Worm (Caenorhabditis elegans): ENCODE measurements around the gene R07C3.3.
A peak's percentile ranks its signal among the peaks of the same experiment; 100 is the strongest.

Gene R07C3.3

ce11 chrII:938549-938948, at the start of gene R07C3.3:
R07C3.3 (plus strand) TSS chrII:938849.
- TF ChIP-seq nhr-10 (tag; optimal IDR thresholded peaks at IDR 0.05) (no peak), ceh-82 (tag; optimal IDR thresholded peaks at IDR 0.05) (no peak), daf-12 (tag; optimal IDR thresholded peaks at IDR 0.05) (no peak), nhr-48 (tag; optimal IDR thresholded peaks at IDR 0.05) (no peak), nhr-77 (tag; optimal IDR thresholded peaks at IDR 0.05) (no peak), nhr-237 (tag; optimal IDR thresholded peaks at IDR 0.05) (no peak), mxl-2 (GFP tag; conservative IDR thresholded peaks at IDR 0.05) (no peak), F10B5.3 (tag; optimal IDR thresholded peaks at IDR 0.05) (no peak), hlh-11 (tag; optimal IDR thresholded peaks at IDR 0.05) (no peak), F44E2.7 (GFP tag; IDR thresholded peaks at IDR 0.05) (no peak), nhr-102 (tag; optimal IDR thresholded peaks at IDR 0.05) (no peak), attf-4 (tag; optimal IDR thresholded peaks at IDR 0.05) (no peak), ztf-7 (tag; optimal IDR thresholded peaks at IDR 0.05) (no peak), php-3 (GFP tag; IDR thresholded peaks at IDR 0.05) (no peak), tag-97 (GFP tag; IDR thresholded peaks at IDR 0.05) (no peak)

- TF ChIP-seq duxl-1 (tag; optimal IDR thresholded peaks at IDR 0.05; ENCODE audit: poor library complexity) (no peak), vab-7 (GFP tag; IDR thresholded peaks at IDR 0.05) (no peak), nhr-28 (tag; optimal IDR thresholded peaks at IDR 0.05) (peak; percentile 58), dmd-6 (GFP tag; IDR thresholded peaks at IDR 0.05) (peak; percentile 83), dmd-8 (GFP tag; IDR thresholded peaks at IDR 0.05) (no peak), skn-1 (tag; optimal IDR thresholded peaks at IDR 0.05) (no peak), pqm-1 (tag; optimal IDR thresholded peaks at IDR 0.05) (peak; percentile 66), hlh-11 (tag; optimal IDR thresholded peaks at IDR 0.05) (peak; percentile 37), nhr-10 (tag; optimal IDR thresholded peaks at IDR 0.05) (peak; percentile 30), attf-4 (tag; optimal IDR thresholded peaks at IDR 0.05) (no peak), Y5F2A.4 (GFP tag; optimal IDR thresholded peaks at IDR 0.05) (no peak), lir-3 (tag; optimal IDR thresholded peaks at IDR 0.05) (no peak), snpc-4 (tag; optimal IDR thresholded peaks at IDR 0.05) (no peak), hlh-30 (tag; optimal IDR thresholded peaks at IDR 0.05; ENCODE audit: insufficient read depth) (no peak)
Observed at ce11 chrII:900720-901332, 37.8 kb upstream of the R07C3.3 start, which contains the start of gene T07D3.9. T07D3.9 (minus strand) TSS chrII:900913.

ce11 chrII:901632-902031, 37.0 kb upstream of the R07C3.3 start, which contains the start of gene T07D3.2:
T07D3.2 (plus strand) TSS chrII:901932.
- TF ChIP-seq unc-62 (GFP tag; optimal IDR thresholded peaks at IDR 0.05 in 1 of 2) = peak in 1 of 2 experiments; percentile 21
- TF ChIP-seq unc-62 (tag; optimal IDR thresholded peaks at IDR 0.05) = no peak
- no peak for TF ChIP-seq sdz-12 (GFP tag; optimal IDR thresholded peaks at IDR 0.05)

ce11 chrII:905335-905734, 33.3 kb upstream of the R07C3.3 start:
- TF ChIP-seq F26F4.8 (GFP tag; conservative IDR thresholded peaks at IDR 0.05) = no peak
- TF ChIP-seq attf-4 (tag; optimal IDR thresholded peaks at IDR 0.05) = no peak
- TF ChIP-seq snpc-4 (tag; optimal IDR thresholded peaks at IDR 0.05) = peak; percentile 25
- TF ChIP-seq set-16 (GFP tag; IDR thresholded peaks at IDR 0.05) = peak; percentile 46

- no peak for TF ChIP-seq tra-1 (GFP tag; IDR thresholded peaks at IDR 0.05)
- TF ChIP-seq nhr-10 (tag; optimal IDR thresholded peaks at IDR 0.05) = no peak
- no peak for TF ChIP-seq Y75B8A.6 (GFP tag; IDR thresholded peaks at IDR 0.05)
- no peak for TF ChIP-seq saeg-2 (GFP tag; IDR thresholded peaks at IDR 0.05)
- TF ChIP-seq aly-2 (tag; optimal IDR thresholded peaks at IDR 0.05) = no peak
- no peak for TF ChIP-seq ceh-28 (tag; optimal IDR thresholded peaks at IDR 0.05)
- TF ChIP-seq ZK337.2 (GFP tag; IDR thresholded peaks at IDR 0.05) = no peak
Observed at ce11 chrII:909554-909953, 29.1 kb upstream of the R07C3.3 start, which contains the start of the genes fbxc-24 and fbxc-27. fbxc-24 (minus strand) TSS chrII:909654. fbxc-27 (plus strand) TSS chrII:909769.

All from whole organism, L4 larva.